Fruit fly (Drosophila melanogaster) whole organism, embryonic: ENCODE measurements around the gene Dbp21E2.

Source experiments
- Adf1 ChIP-seq: fragments of 200-800 bp; sonication (Bioruptor generic); IDR thresholded peaks from 2 replicates; pipeline ENCODE4 v1.3.6; 2022; ENCODE audit warnings: missing biosample characterization, missing genetic modification characterization
- Atf6 ChIP-seq: fragments of 200-800 bp; sonication (Bioruptor generic); IDR thresholded peaks from 2 replicates; pipeline ENCODE4 v1.3.6; 2022; ENCODE audit warnings: missing biosample characterization, missing genetic modification characterization
- BEAF-32 ChIP-seq: fragments of 200-800 bp; sonication (Bioruptor generic); optimal IDR thresholded peaks from 3 replicates; lab custom pipeline; 2017; ENCODE audit warnings: missing biosample characterization, missing genetic modification characterization, mild to moderate bottlenecking, moderate library complexity, missing genetic modification reagents
- Blimp-1 ChIP-seq: fragments of 200-800 bp; sonication (Bioruptor generic); optimal IDR thresholded peaks from 3 replicates; lab custom pipeline; 2018; ENCODE audit warnings: missing biosample characterization, missing genetic modification characterization, mild to moderate bottlenecking, moderate library complexity, missing genetic modification reagents
- C15 ChIP-seq: fragments of 200-800 bp; sonication (Bioruptor generic); IDR thresholded peaks from 3 replicates; pipeline ENCODE4 v1.3.6; 2022; ENCODE audit warnings: missing biosample characterization, missing genetic modification characterization
- CG10267 ChIP-seq: fragments of 200-800 bp; sonication (Bioruptor generic); optimal IDR thresholded peaks from 2 replicates; lab custom pipeline; 2018; ENCODE audit warnings: missing biosample characterization, mild to moderate bottlenecking, missing genetic modification characterization, moderate library complexity
- CG10979 ChIP-seq: fragments of 200-800 bp; sonication (Bioruptor generic); optimal IDR thresholded peaks from 2 replicates; lab custom pipeline; 2018; ENCODE audit warnings: missing biosample characterization, mild to moderate bottlenecking, missing genetic modification characterization, moderate library complexity
- CG12299 ChIP-seq: fragments of 200-800 bp; sonication (Bioruptor generic); optimal IDR thresholded peaks from 2 replicates; lab custom pipeline; 2018; ENCODE audit warnings: missing biosample characterization, mild to moderate bottlenecking, missing genetic modification characterization
- CG1233 ChIP-seq: fragments of 200-800 bp; sonication (Bioruptor generic); optimal IDR thresholded peaks from 4 replicates; lab custom pipeline; 2018; ENCODE audit warnings: missing biosample characterization, mild to moderate bottlenecking, missing genetic modification characterization
- CG14667 ChIP-seq: fragments of 200-800 bp; sonication (Bioruptor generic); IDR thresholded peaks from 2 replicates; pipeline ENCODE4 v1.3.6; 2022; ENCODE audit warnings: missing biosample characterization, missing genetic modification characterization
- CG34376 ChIP-seq: fragments of 200-800 bp; sonication (Bioruptor generic); optimal IDR thresholded peaks from 2 replicates; lab custom pipeline; 2018; ENCODE audit warnings: missing biosample characterization, mild to moderate bottlenecking, missing genetic modification characterization
- CG3847 ChIP-seq: fragments of 200-800 bp; sonication (Bioruptor generic); IDR thresholded peaks from 2 replicates; pipeline ENCODE4 v1.3.6; 2022; ENCODE audit warnings: missing biosample characterization, missing genetic modification characterization
- CG42726 ChIP-seq: fragments of 200-800 bp; sonication (Bioruptor generic); IDR thresholded peaks from 2 replicates; pipeline ENCODE4 v1.3.6; 2022; ENCODE audit warnings: missing biosample characterization, missing genetic modification characterization; ENCODE audit not compliant: partially characterized antibody
- CG7556 ChIP-seq: fragments of 200-800 bp; sonication (Bioruptor generic); optimal IDR thresholded peaks from 2 replicates; lab custom pipeline; 2017; ENCODE audit warnings: missing biosample characterization, mild to moderate bottlenecking, missing genetic modification characterization
- CG7928 ChIP-seq: fragments of 200-800 bp; sonication (Bioruptor generic); optimal IDR thresholded peaks from 2 replicates; lab custom pipeline; 2017; ENCODE audit warnings: missing biosample characterization, mild to moderate bottlenecking, missing genetic modification characterization
- CG9727 ChIP-seq: fragments of 200-800 bp; sonication (Bioruptor generic); optimal IDR thresholded peaks from 3 replicates; lab custom pipeline; 2017; ENCODE audit warnings: missing biosample characterization, mild to moderate bottlenecking, missing genetic modification characterization
- CkIIα-i1 ChIP-seq: fragments of 200-800 bp; sonication (Bioruptor generic); IDR thresholded peaks from 2 replicates; pipeline ENCODE4 v1.3.6; 2022; ENCODE audit warnings: missing biosample characterization, missing genetic modification characterization
- D ChIP-seq, 2 experiments: fragments of 200-800 bp in 1 of 2; fragments of >200 bp in 1 of 2; sonication (Bioruptor generic) in 1 of 2; optimal IDR thresholded peaks; 2 replicates in 1 of 2; 3 replicates in 1 of 2; lab custom pipeline; 2017; ENCODE audit warnings: mild to moderate bottlenecking in 1 of 2, missing biosample characterization in 1 of 2, missing genetic modification characterization in 1 of 2, missing genetic modification reagents in 1 of 2
- Dfd ChIP-seq, 2 experiments: fragments of >200 bp; optimal IDR thresholded peaks; 2 replicates each; lab custom pipeline; 2017; ENCODE audit warnings: missing biosample characterization in 2 of 2, missing genetic modification characterization in 2 of 2
- Dll ChIP-seq: fragments of 200-800 bp; sonication (Bioruptor generic); IDR thresholded peaks from 4 replicates; pipeline ENCODE4 v1.3.6; 2022; ENCODE audit warnings: missing biosample characterization, missing genetic modification characterization; ENCODE audit not compliant: partially characterized antibody
- Drgx ChIP-seq: fragments of 200-800 bp; sonication (Bioruptor generic); IDR thresholded peaks from 2 replicates; pipeline ENCODE4 v1.3.6; 2022; ENCODE audit warnings: missing biosample characterization, missing genetic modification characterization
- HLH3B ChIP-seq: fragments of 200-800 bp; sonication (Bioruptor generic); IDR thresholded peaks from 2 replicates; pipeline ENCODE4 v1.3.6; 2022; ENCODE audit warnings: missing biosample characterization, missing genetic modification characterization
- HLHmδ ChIP-seq: fragments of 200-800 bp; sonication (Bioruptor generic); optimal IDR thresholded peaks from 2 replicates; lab custom pipeline; 2018; ENCODE audit warnings: missing biosample characterization, mild to moderate bottlenecking, missing genetic modification characterization, moderate library complexity
- Meics ChIP-seq: fragments of 200-800 bp; sonication (Bioruptor generic); optimal IDR thresholded peaks from 2 replicates; lab custom pipeline; 2017; ENCODE audit warnings: missing biosample characterization, mild to moderate bottlenecking, missing genetic modification characterization
- Myb ChIP-seq: fragments of 200-800 bp; sonication (Bioruptor generic); optimal IDR thresholded peaks from 2 replicates; lab custom pipeline; 2016; ENCODE audit warnings: missing biosample characterization, missing genetic modification characterization
- Sin3A ChIP-seq: fragments of >200 bp; optimal IDR thresholded peaks from 2 replicates; lab custom pipeline; 2018
- Sox100B ChIP-seq: fragments of 200-800 bp; sonication (Bioruptor generic); optimal IDR thresholded peaks from 3 replicates; lab custom pipeline; 2018; ENCODE audit warnings: missing biosample characterization, mild to moderate bottlenecking, missing genetic modification characterization
- Vsx1 ChIP-seq: fragments of 200-800 bp; sonication (Bioruptor generic); optimal IDR thresholded peaks from 2 replicates; lab custom pipeline; 2017; ENCODE audit warnings: missing biosample characterization, mild to moderate bottlenecking, missing genetic modification characterization, missing genetic modification reagents
- YL-1 ChIP-seq: fragments of 200-800 bp; sonication (Bioruptor generic); optimal IDR thresholded peaks from 3 replicates; lab custom pipeline; 2017; ENCODE audit warnings: missing biosample characterization, mild to moderate bottlenecking, missing genetic modification characterization
- ab ChIP-seq: fragments of 200-800 bp; sonication (Bioruptor generic); optimal IDR thresholded peaks from 2 replicates; lab custom pipeline; 2016; ENCODE audit warnings: missing biosample characterization, missing genetic modification characterization
- amos ChIP-seq: fragments of 200-800 bp; sonication (Bioruptor generic); IDR thresholded peaks from 2 replicates; pipeline ENCODE4 v1.3.6; 2022; ENCODE audit warnings: missing biosample characterization, missing genetic modification characterization; ENCODE audit not compliant: partially characterized antibody
- bab2 ChIP-seq: fragments of 200-800 bp; sonication (Bioruptor generic); optimal IDR thresholded peaks from 2 replicates; lab custom pipeline; 2016; ENCODE audit warnings: missing biosample characterization, missing genetic modification characterization
- bbx ChIP-seq: fragments of 200-800 bp; sonication (Bioruptor generic); IDR thresholded peaks from 2 replicates; pipeline ENCODE4 v1.3.6; 2022; ENCODE audit warnings: missing biosample characterization, missing genetic modification characterization; ENCODE audit not compliant: partially characterized antibody
- br ChIP-seq: fragments of >200 bp; optimal IDR thresholded peaks from 2 replicates; lab custom pipeline; 2017
- chm ChIP-seq: fragments of 200-800 bp; sonication (Bioruptor generic); IDR thresholded peaks from 2 replicates; pipeline ENCODE4 v1.3.6; 2022; ENCODE audit warnings: missing biosample characterization, missing genetic modification characterization
- crc ChIP-seq: fragments of 200-800 bp; sonication (Bioruptor generic); optimal IDR thresholded peaks from 2 replicates; lab custom pipeline; 2016; ENCODE audit warnings: missing biosample characterization, missing genetic modification characterization
- croc ChIP-seq: fragments of 200-800 bp; sonication (Bioruptor generic); conservative IDR thresholded peaks from 3 replicates; pipeline ENCODE4 v1.3.6; 2022; ENCODE audit warnings: missing biosample characterization, missing genetic modification characterization
- disco-r ChIP-seq: fragments of 200-800 bp; sonication (Bioruptor generic); optimal IDR thresholded peaks from 2 replicates; lab custom pipeline; 2016; ENCODE audit warnings: missing biosample characterization, missing genetic modification characterization
- fd96Cb ChIP-seq: fragments of 200-800 bp; sonication (Bioruptor generic); optimal IDR thresholded peaks from 2 replicates; lab custom pipeline; 2018; ENCODE audit warnings: missing biosample characterization, mild to moderate bottlenecking, missing genetic modification characterization, moderate library complexity
- gcm2 ChIP-seq: fragments of 200-800 bp; sonication (Bioruptor generic); optimal IDR thresholded peaks from 2 replicates; lab custom pipeline; 2016; ENCODE audit warnings: missing biosample characterization, missing genetic modification characterization
- gro ChIP-seq: fragments of 200-800 bp; sonication (Bioruptor generic); optimal IDR thresholded peaks from 2 replicates; lab custom pipeline; 2016; ENCODE audit warnings: missing biosample characterization, missing genetic modification characterization
- ham ChIP-seq: fragments of 200-800 bp; sonication (Bioruptor generic); IDR thresholded peaks from 2 replicates; pipeline ENCODE4 v1.3.6; 2022; ENCODE audit warnings: missing biosample characterization, missing genetic modification characterization
- kni ChIP-seq: fragments of 200-800 bp; sonication (Bioruptor generic); optimal IDR thresholded peaks from 3 replicates; lab custom pipeline; 2017; ENCODE audit warnings: mild to moderate bottlenecking, missing biosample characterization, missing genetic modification reagents, missing genetic modification characterization
- phol ChIP-seq: fragments of 200-800 bp; sonication (Bioruptor generic); optimal IDR thresholded peaks from 3 replicates; lab custom pipeline; 2018; ENCODE audit warnings: missing biosample characterization, mild to moderate bottlenecking, missing genetic modification characterization, moderate library complexity
- pnt ChIP-seq: fragments of 200-800 bp; sonication (Bioruptor generic); optimal IDR thresholded peaks from 3 replicates; lab custom pipeline; 2016; ENCODE audit warnings: missing biosample characterization, missing genetic modification characterization
- seq ChIP-seq: fragments of 200-800 bp; sonication (Bioruptor generic); IDR thresholded peaks from 2 replicates; pipeline ENCODE4 v1.3.6; 2022; ENCODE audit warnings: missing biosample characterization, missing genetic modification characterization
- sima ChIP-seq: fragments of 200-800 bp; sonication (Bioruptor generic); optimal IDR thresholded peaks from 2 replicates; lab custom pipeline; 2016; ENCODE audit warnings: missing biosample characterization, missing genetic modification characterization
- tna ChIP-seq: fragments of 200-800 bp; sonication (Bioruptor generic); IDR thresholded peaks from 2 replicates; pipeline ENCODE4 v1.3.6; 2022; ENCODE audit warnings: missing biosample characterization, missing genetic modification characterization; ENCODE audit not compliant: partially characterized antibody
- vvl ChIP-seq: fragments of 200-800 bp; sonication (Bioruptor generic); IDR thresholded peaks from 2 replicates; pipeline ENCODE4 v1.3.6; 2022; ENCODE audit warnings: missing biosample characterization, missing genetic modification characterization

Gene Dbp21E2

dm6 chr2L:821242-821985 is 10.0 kb downstream of the Dbp21E2 start, which contains the start of gene CG3662 (continued):
- TF ChIP-seq fd96Cb (tag; lab: Kevin White, UChicago) = no peak
- TF ChIP-seq Drgx (GFP tag; lab: Robert Waterston, UW) = no peak
- TF ChIP-seq YL-1 (GFP tag; lab: Kevin White, UChicago) = peak; percentile 77
- no peak for TF ChIP-seq ab
- no peak for TF ChIP-seq Adf1 (GFP tag; lab: Robert Waterston, UW)
- TF ChIP-seq CG9727 = no peak
- TF ChIP-seq chm (GFP tag; lab: Robert Waterston, UW) = 0 out of 2 replicates have a peak, but pooled peaks have one; percentile 46
- TF ChIP-seq HLH3B = no peak
- no peak for TF ChIP-seq crc
- TF ChIP-seq Vsx1 (GFP tag; lab: Kevin White, UChicago) = no peak
- TF ChIP-seq tna (GFP tag; lab: Robert Waterston, UW) = peak; percentile 10; the same call in 1 of the 2 replicates
- TF ChIP-seq sima = no peak
- peak; percentile 46 for TF ChIP-seq CG34376 (GFP tag; lab: Kevin White, UChicago)
- peak; percentile 72 for TF ChIP-seq CG3847 (GFP tag; lab: Robert Waterston, UW)
- TF ChIP-seq pnt = no peak
- no peak for TF ChIP-seq CG10979 (tag; lab: Kevin White, UChicago)
- no peak for TF ChIP-seq C15 (GFP tag; lab: Robert Waterston, UW)
- TF ChIP-seq disco-r = no peak
- TF ChIP-seq CG1233 = no peak
- peak; percentile 52 for TF ChIP-seq BEAF-32 (GFP tag; lab: Kevin White, UChicago)
- TF ChIP-seq CG7556 (GFP tag; lab: Kevin White, UChicago) = no peak
- TF ChIP-seq CG10267 (tag; lab: Kevin White, UChicago) = peak; percentile 55
- TF ChIP-seq vvl (GFP tag; lab: Robert Waterston, UW) = 0 out of 2 replicates have a peak, but pooled peaks have one; percentile 24
- peak; percentile 33 for TF ChIP-seq gro (GFP tag; lab: Kevin White, UChicago)
- TF ChIP-seq Sox100B = no peak
- TF ChIP-seq seq = no peak
- TF ChIP-seq Meics = no peak
- peak; percentile 11 for TF ChIP-seq HLHmδ (GFP tag; lab: Kevin White, UChicago)
- no peak for TF ChIP-seq Blimp-1 (GFP tag; lab: Kevin White, UChicago)
- TF ChIP-seq Atf6 (GFP tag; lab: Robert Waterston, UW) = no peak
- no peak for TF ChIP-seq br (lab: Kevin White, UChicago)
- TF ChIP-seq Dll (GFP tag; lab: Robert Waterston, UW) = peak; percentile 49; the same call in 2 of the 4 replicates
- TF ChIP-seq CG42726 = peak; percentile 49; the same call in 1 of the 2 replicates
- TF ChIP-seq phol (tag; lab: Kevin White, UChicago) = peak; percentile 60
- no peak for TF ChIP-seq CkIIα-i1 (GFP tag; lab: Robert Waterston, UW)
- no peak for TF ChIP-seq CG7928 (GFP tag; lab: Kevin White, UChicago)
- TF ChIP-seq CG12299 (tag; lab: Kevin White, UChicago) = peak; percentile 29
- no peak for TF ChIP-seq CG14667 (GFP tag; lab: Robert Waterston, UW)
- peak; percentile 46 for TF ChIP-seq Sin3A (lab: Kevin White, UChicago)
- TF ChIP-seq Myb (GFP tag; lab: Kevin White, UChicago) = peak; percentile 93
- TF ChIP-seq gcm2 (GFP tag; lab: Kevin White, UChicago) = no peak
- no peak for TF ChIP-seq Dfd (GFP tag; optimal IDR thresholded peaks at IDR 0.05; lab: Kevin White, UChicago)
- TF ChIP-seq bab2 = no peak
- TF ChIP-seq ham = no peak
- no peak for TF ChIP-seq D (optimal IDR thresholded peaks at IDR 0.05; lab: Kevin White, UChicago)
- no peak for TF ChIP-seq D (GFP tag; optimal IDR thresholded peaks at IDR 0.05; lab: Kevin White, UChicago)
- TF ChIP-seq croc (GFP tag; lab: Robert Waterston, UW) = no peak
- TF ChIP-seq amos = peak; percentile 46; the same call in 1 of the 2 replicates
- TF ChIP-seq bbx (GFP tag; lab: Robert Waterston, UW) = peak; percentile 33; the same call in 1 of the 2 replicates
- no peak for TF ChIP-seq kni
